Worm (Caenorhabditis elegans): ENCODE data around the gene F53F8.6.

Gene F53F8.6

DNA sequence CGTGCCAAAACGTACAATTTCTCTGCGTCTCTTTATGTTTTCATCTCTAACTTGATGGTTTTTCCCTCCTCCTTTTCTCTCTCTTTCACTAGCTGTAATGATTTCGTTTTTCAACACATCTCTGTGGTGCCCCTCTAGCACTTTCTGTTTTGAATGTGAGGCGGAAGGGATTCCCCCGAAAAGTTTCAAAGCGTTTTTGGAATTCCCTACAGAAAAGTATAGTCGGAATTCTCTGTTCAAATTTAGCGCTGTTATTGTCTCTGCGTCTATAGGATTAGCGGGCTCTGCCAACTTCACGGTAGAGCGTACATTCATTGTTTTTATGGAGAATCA, 8.9 kb downstream of the F53F8.6 start (continued):
- peak; percentile 7 for TF ChIP-seq dve-1 (tag; optimal IDR thresholded peaks at IDR 0.05; ENCODE audit: insufficient read depth)
- no peak for TF ChIP-seq madf-5 (GFP tag; IDR thresholded peaks at IDR 0.05)
- TF ChIP-seq madf-9 (GFP tag; conservative IDR thresholded peaks at IDR 0.05): no peak
- no peak for TF ChIP-seq dmd-9 (GFP tag; IDR thresholded peaks at IDR 0.05)
- no peak for TF ChIP-seq daf-12 (tag; optimal IDR thresholded peaks at IDR 0.05)
- TF ChIP-seq Y75B8A.6 (GFP tag; IDR thresholded peaks at IDR 0.05): no peak
- TF ChIP-seq T26A8.4 (GFP tag; IDR thresholded peaks at IDR 0.05): 0 out of 2 replicates have a peak, but pooled peaks have one; percentile 19
- TF ChIP-seq Y105C5A.15 (GFP tag; IDR thresholded peaks at IDR 0.05): no peak
- no peak for TF ChIP-seq unc-39 (tag; optimal IDR thresholded peaks at IDR 0.05)
- TF ChIP-seq daf-19 (GFP tag; conservative IDR thresholded peaks at IDR 0.05): no peak
- TF ChIP-seq zfp-2 (tag; optimal IDR thresholded peaks at IDR 0.05): no peak
- no peak for TF ChIP-seq duxl-1 (tag; optimal IDR thresholded peaks at IDR 0.05; ENCODE audit: poor library complexity)
- TF ChIP-seq dmd-6 (GFP tag; IDR thresholded peaks at IDR 0.05): peak; percentile 52
- peak; percentile 54 for TF ChIP-seq dpl-1 (GFP tag; optimal IDR thresholded peaks at IDR 0.05)
- TF ChIP-seq attf-4 (tag; optimal IDR thresholded peaks at IDR 0.05): no peak
- TF ChIP-seq mxl-2 (GFP tag; conservative IDR thresholded peaks at IDR 0.05): no peak
- TF ChIP-seq egl-43 (GFP tag; IDR thresholded peaks at IDR 0.05): no peak
- TF ChIP-seq gei-8 (GFP tag; optimal IDR thresholded peaks at IDR 0.05): no peak
- no peak for TF ChIP-seq nhr-111 (GFP tag; optimal IDR thresholded peaks at IDR 0.05)
- TF ChIP-seq nhr-48 (tag; optimal IDR thresholded peaks at IDR 0.05): no peak
- no peak for TF ChIP-seq nhr-10 (tag; optimal IDR thresholded peaks at IDR 0.05)
- no peak for TF ChIP-seq snpc-4 (tag; optimal IDR thresholded peaks at IDR 0.05)
- TF ChIP-seq lsy-2 (tag; optimal IDR thresholded peaks at IDR 0.05): peak; percentile 30 to 72
- peak; percentile 65 for TF ChIP-seq hlh-30 (tag; optimal IDR thresholded peaks at IDR 0.05; ENCODE audit: insufficient read depth)
- peak; percentile 41 for TF ChIP-seq hlh-11 (tag; optimal IDR thresholded peaks at IDR 0.05)
- TF ChIP-seq F10B5.3 (tag; optimal IDR thresholded peaks at IDR 0.05): no peak
- TF ChIP-seq spr-3 (GFP tag; optimal IDR thresholded peaks at IDR 0.05): no peak
- no peak for TF ChIP-seq ceh-62 (tag; optimal IDR thresholded peaks at IDR 0.05)
- peak; percentile 5 for TF ChIP-seq nhr-6 (tag; optimal IDR thresholded peaks at IDR 0.05)
- no peak for TF ChIP-seq nhr-237 (tag; optimal IDR thresholded peaks at IDR 0.05)
- TF ChIP-seq nhr-11 (tag; optimal IDR thresholded peaks at IDR 0.05): no peak
- TF ChIP-seq sdz-12 (GFP tag; optimal IDR thresholded peaks at IDR 0.05): no peak
- TF ChIP-seq egl-27 (tag; optimal IDR thresholded peaks at IDR 0.05): no peak
- peak; percentile 35 for TF ChIP-seq mxl-3 (GFP tag; optimal IDR thresholded peaks at IDR 0.05)
- TF ChIP-seq ztf-11 (tag; optimal IDR thresholded peaks at IDR 0.05): no peak
- TF ChIP-seq nhr-28 (tag; optimal IDR thresholded peaks at IDR 0.05): no peak
- TF ChIP-seq ceh-20 (GFP tag; IDR thresholded peaks at IDR 0.05): peak; percentile 49; the same call in 1 of the 2 replicates
- no peak for TF ChIP-seq lim-7 (GFP tag; IDR thresholded peaks at IDR 0.05)
- peak; percentile 26 for TF ChIP-seq mes-2 (tag; optimal IDR thresholded peaks at IDR 0.05; ENCODE audit: poor library complexity, severe bottlenecking)
- TF ChIP-seq R02D3.7 (tag; optimal IDR thresholded peaks at IDR 0.05): no peak
- 0 out of 2 replicates have a peak, but pooled peaks have one; percentile 28 for TF ChIP-seq lin-1 (GFP tag; IDR thresholded peaks at IDR 0.05)
- peak; percentile 8 for TF ChIP-seq ama-1 (optimal IDR thresholded peaks at IDR 0.05)
- no peak for TF ChIP-seq snpc-1.2 (GFP tag; IDR thresholded peaks at IDR 0.05)
- TF ChIP-seq nhr-25 (tag; optimal IDR thresholded peaks at IDR 0.05; ENCODE audit: borderline replicate concordance, insufficient read depth): no peak
- no peak for TF ChIP-seq lin-13 (GFP tag; optimal IDR thresholded peaks at IDR 0.05)
- no peak for TF ChIP-seq unc-130 (GFP tag; optimal IDR thresholded peaks at IDR 0.05)
- TF ChIP-seq D1046.2 (GFP tag; IDR thresholded peaks at IDR 0.05): no peak
- TF ChIP-seq set-16 (GFP tag; IDR thresholded peaks at IDR 0.05): no peak
- no peak for TF ChIP-seq skn-1 (tag; optimal IDR thresholded peaks at IDR 0.05)
- no peak for TF ChIP-seq nhr-77 (tag; optimal IDR thresholded peaks at IDR 0.05)
- TF ChIP-seq jun-1 (tag; optimal IDR thresholded peaks at IDR 0.05): no peak
- no peak for TF ChIP-seq tag-97 (GFP tag; IDR thresholded peaks at IDR 0.05)
- TF ChIP-seq Y48G9A.11 (GFP tag; IDR thresholded peaks at IDR 0.05): no peak

Measured in whole organism, L4 larva.